Fruit fly (Drosophila melanogaster) Kc167 (cell line): ENCODE data around the gene RluA-1.

ENCODE experiments used
- h ChIP-seq: fragments of >200 bp; optimal IDR thresholded peaks from 3 replicates; lab custom pipeline; 2018; ENCODE audit warnings: missing external identifiers
- psq ChIP-seq: fragments of >200 bp; optimal IDR thresholded peaks from 2 replicates; lab custom pipeline; 2017; ENCODE audit warnings: missing external identifiers

DNA sequence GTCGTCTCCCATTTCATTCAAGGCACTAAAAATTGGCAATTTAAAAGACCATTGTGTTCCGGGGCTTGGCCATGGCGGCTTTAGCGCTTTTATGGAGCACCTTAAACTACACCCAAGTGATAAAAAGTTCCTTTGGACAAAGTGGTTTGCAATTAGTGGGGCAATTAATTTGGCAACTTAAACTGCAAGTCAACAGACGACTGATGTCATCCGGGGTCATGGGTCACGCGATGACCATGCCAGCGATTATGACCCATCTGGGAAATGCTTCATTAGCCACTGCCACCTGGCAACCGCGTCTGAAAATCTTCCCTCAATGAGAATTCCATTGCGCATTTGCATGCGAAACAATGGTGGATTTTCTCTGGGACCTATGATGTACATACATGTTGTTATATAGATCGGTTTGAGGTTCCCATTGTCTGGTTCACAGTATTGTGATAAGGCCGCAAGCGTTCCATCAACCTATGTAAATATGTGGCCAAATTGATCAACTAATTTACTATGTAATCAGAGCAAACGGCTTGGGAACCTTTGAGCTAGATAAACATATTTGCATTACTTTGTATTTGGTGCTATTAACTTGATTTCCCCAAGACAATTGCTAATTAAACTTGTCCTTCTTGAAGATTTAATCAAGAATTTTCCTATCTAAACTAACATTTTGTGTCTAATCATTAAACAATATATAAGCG is 23.1 kb upstream of the RluA-1 start:
- no peak for TF ChIP-seq psq
- TF ChIP-seq h: no peak
